Worm (Caenorhabditis elegans): ENCODE results near the gene F29B9.7.
A peak's percentile ranks its signal among the peaks of the same experiment; 100 is the strongest.

Gene F29B9.7

ce11 chrIV:4660151-4661041, 10.8 kb downstream of the F29B9.7 start, which contains the start of the genes F29B9.11 and jmjd-1.2 (continued):
- TF ChIP-seq ahr-1 (tag; optimal IDR thresholded peaks at IDR 0.05) (peak; percentile 95), sox-2 (GFP tag; IDR thresholded peaks at IDR 0.05) (no peak), ztf-16 (tag; optimal IDR thresholded peaks at IDR 0.05) (peak; percentile 72), nhr-232 (tag; optimal IDR thresholded peaks at IDR 0.05) (no peak), fkh-6 (tag; optimal IDR thresholded peaks at IDR 0.05) (peak; percentile 79), ceh-34 (tag; optimal IDR thresholded peaks at IDR 0.05) (peak; percentile 98), ceh-22 (tag; optimal IDR thresholded peaks at IDR 0.05) (no peak), pag-3 (tag; optimal IDR thresholded peaks at IDR 0.05; ENCODE audit: borderline replicate concordance) (peak; percentile 88), ceh-31 (tag; optimal IDR thresholded peaks at IDR 0.05) (peak; percentile 100), nfya-1 (tag; optimal IDR thresholded peaks at IDR 0.05) (peak; percentile 59), lin-11 (tag; optimal IDR thresholded peaks at IDR 0.05) (peak; percentile 10), pat-9 (tag; optimal IDR thresholded peaks at IDR 0.05) (peak; percentile 23), che-1 (tag; optimal IDR thresholded peaks at IDR 0.05) (peak; percentile 46), fkh-10 (GFP tag; optimal IDR thresholded peaks at IDR 0.05) (no peak), pros-1 (tag; optimal IDR thresholded peaks at IDR 0.05) (no peak), F13H6.1 (tag; optimal IDR thresholded peaks at IDR 0.05) (peak; percentile 96), Y22D7AL.16 (tag; optimal IDR thresholded peaks at IDR 0.05) (peak; percentile 9), ets-4 (tag; optimal IDR thresholded peaks at IDR 0.05) (peak; percentile 99), npax-4 (tag; optimal IDR thresholded peaks at IDR 0.05) (no peak)

ce11 chrIV:4665079-4665478, 15.5 kb downstream of the F29B9.7 start, which contains the start of gene F29B9.1:
Gene F29B9.1, plus strand, starts transcription at chrIV:4665379.
- TF ChIP-seq ztf-16 (tag; optimal IDR thresholded peaks at IDR 0.05) (no peak), ama-1 (optimal IDR thresholded peaks at IDR 0.05) (no peak), K02D7.2 (tag; optimal IDR thresholded peaks at IDR 0.05) (no peak), K09A11.1 (tag; optimal IDR thresholded peaks at IDR 0.05; ENCODE audit: insufficient read depth) (no peak), pha-4 (tag; optimal IDR thresholded peaks at IDR 0.05) (no peak), lin-11 (tag; optimal IDR thresholded peaks at IDR 0.05) (no peak), T23F11.4 (GFP tag; optimal IDR thresholded peaks at IDR 0.05) (no peak), ceh-45 (GFP tag; IDR thresholded peaks at IDR 0.05) (no peak), Y22D7AL.16 (tag; optimal IDR thresholded peaks at IDR 0.05) (no peak), hlh-6 (tag; optimal IDR thresholded peaks at IDR 0.05) (no peak), lim-6 (tag; optimal IDR thresholded peaks at IDR 0.05) (no peak), pat-9 (tag; optimal IDR thresholded peaks at IDR 0.05) (no peak), che-1 (tag; optimal IDR thresholded peaks at IDR 0.05) (no peak), elt-4 (tag; optimal IDR thresholded peaks at IDR 0.05) (no peak), fkh-6 (tag; optimal IDR thresholded peaks at IDR 0.05) (no peak), elt-2 (tag; optimal IDR thresholded peaks at IDR 0.05) (no peak), zip-5 (tag; optimal IDR thresholded peaks at IDR 0.05) (no peak), fax-1 (tag; optimal IDR thresholded peaks at IDR 0.05) (no peak)

ce11 chrIV:4667383-4667782, 17.8 kb downstream of the F29B9.7 start:
- peak; percentile 1 for TF ChIP-seq ceh-18 (tag; optimal IDR thresholded peaks at IDR 0.05)
- no peak for TF ChIP-seq ceh-48 (tag; optimal IDR thresholded peaks at IDR 0.05)
- TF ChIP-seq nfya-1 (tag; optimal IDR thresholded peaks at IDR 0.05) = no peak

ce11 chrIV:4667835-4668234, 18.3 kb downstream of the F29B9.7 start:
- no peak for TF ChIP-seq unc-86 (tag; optimal IDR thresholded peaks at IDR 0.05)
- TF ChIP-seq hlh-30 (tag; optimal IDR thresholded peaks at IDR 0.05; ENCODE audit: insufficient read depth) = no peak
- TF ChIP-seq ceh-24 (tag; optimal IDR thresholded peaks at IDR 0.05) = no peak
- no peak for TF ChIP-seq ceh-14 (tag; optimal IDR thresholded peaks at IDR 0.05)
- no peak for TF ChIP-seq pat-9 (tag; optimal IDR thresholded peaks at IDR 0.05)
- TF ChIP-seq unc-55 (GFP tag; optimal IDR thresholded peaks at IDR 0.05) = no peak
